Worm (Caenorhabditis elegans) whole organism, late embryonic: Measurements from ENCODE around the gene ret-1.

Experiments
- C08G9.2 ChIP-seq: sonication (generic microtip); optimal IDR thresholded peaks from 2 replicates; lab custom pipeline; 2016; ENCODE audit warnings: mild to moderate bottlenecking, missing genetic modification characterization, moderate library complexity, missing compliant biosample characterization
- C38D4.7 ChIP-seq: fragments of 200-800 bp; sonication (Bioruptor generic); optimal IDR thresholded peaks from 2 replicates; lab custom pipeline; 2018; ENCODE audit warnings: mild to moderate bottlenecking, missing genetic modification characterization, moderate library complexity, missing compliant biosample characterization
- K09A11.1 ChIP-seq: sonication (generic microtip); optimal IDR thresholded peaks from 2 replicates; lab custom pipeline; 2017; ENCODE audit warnings: antibody characterized with exemption, mild to moderate bottlenecking, missing genetic modification characterization, missing compliant biosample characterization; ENCODE audit not compliant: insufficient read depth
- ama-1 ChIP-seq: fragments of 150-350 bp; optimal IDR thresholded peaks from 2 replicates; lab custom pipeline; 2014
- ceh-14 ChIP-seq: sonication (generic microtip); optimal IDR thresholded peaks from 2 replicates; lab custom pipeline; 2016; ENCODE audit warnings: missing genotype, missing genetic modification characterization, missing compliant biosample characterization
- ceh-18 ChIP-seq: sonication (generic microtip); optimal IDR thresholded peaks from 2 replicates; lab custom pipeline; 2016; ENCODE audit warnings: missing genetic modification characterization, missing compliant biosample characterization
- ceh-22 ChIP-seq: sonication (generic microtip); optimal IDR thresholded peaks from 2 replicates; lab custom pipeline; 2017; ENCODE audit warnings: missing biosample characterization, missing genetic modification characterization
- ceh-30 ChIP-seq: fragments of 150-350 bp; optimal IDR thresholded peaks from 2 replicates; lab custom pipeline; 2014; ENCODE audit warnings: missing biosample characterization, missing genetic modification characterization
- ceh-34 ChIP-seq: sonication (generic microtip); optimal IDR thresholded peaks from 2 replicates; lab custom pipeline; 2016; ENCODE audit warnings: mild to moderate bottlenecking, missing genetic modification characterization, missing compliant biosample characterization
- ceh-45 ChIP-seq: fragments of 200-800 bp; sonication (Bioruptor generic); IDR thresholded peaks from 2 replicates; pipeline ENCODE4 v1.3.6; 2022; ENCODE audit warnings: missing genetic modification reagents, missing genetic modification characterization, missing compliant biosample characterization
- ceh-6 ChIP-seq: fragments of 200-800 bp; sonication (Bioruptor generic); optimal IDR thresholded peaks from 2 replicates; lab custom pipeline; 2018; ENCODE audit warnings: mild to moderate bottlenecking, missing genetic modification characterization, missing compliant biosample characterization
- ceh-9 ChIP-seq: sonication (generic microtip); optimal IDR thresholded peaks from 2 replicates; lab custom pipeline; 2016; ENCODE audit warnings: mild to moderate bottlenecking, missing genetic modification characterization, inconsistent platforms, missing compliant biosample characterization
- che-1 ChIP-seq: sonication (generic microtip); optimal IDR thresholded peaks from 2 replicates; lab custom pipeline; 2016; ENCODE audit warnings: mild to moderate bottlenecking, missing genetic modification characterization, missing compliant biosample characterization
- dve-1 ChIP-seq: sonication (generic microtip); optimal IDR thresholded peaks from 2 replicates; lab custom pipeline; 2017; ENCODE audit warnings: antibody characterized with exemption, mild to moderate bottlenecking, missing genetic modification characterization, missing compliant biosample characterization
- elt-2 ChIP-seq: sonication (generic microtip); optimal IDR thresholded peaks from 2 replicates; lab custom pipeline; 2016; ENCODE audit warnings: missing genetic modification reagents, missing genetic modification characterization, missing compliant biosample characterization
- eyg-1 ChIP-seq: sonication (generic microtip); optimal IDR thresholded peaks from 2 replicates; lab custom pipeline; 2016; ENCODE audit warnings: missing genotype, missing genetic modification characterization, missing compliant biosample characterization
- fax-1 ChIP-seq: sonication (generic microtip); optimal IDR thresholded peaks from 2 replicates; lab custom pipeline; 2016; ENCODE audit warnings: missing genotype, missing genetic modification characterization, missing compliant biosample characterization
- fkh-10 ChIP-seq: fragments of 150-350 bp; optimal IDR thresholded peaks from 2 replicates; lab custom pipeline; 2014; ENCODE audit warnings: missing biosample characterization, missing genetic modification reagents, missing genetic modification characterization
- gmeb-2 ChIP-seq: sonication (generic microtip); optimal IDR thresholded peaks from 2 replicates; lab custom pipeline; 2016; ENCODE audit warnings: missing genetic modification characterization, inconsistent platforms, missing compliant biosample characterization
- hlh-13 ChIP-seq: fragments of 200-800 bp; sonication (Bioruptor generic); optimal IDR thresholded peaks from 2 replicates; lab custom pipeline; 2018; ENCODE audit warnings: mild to moderate bottlenecking, missing genetic modification characterization, missing compliant biosample characterization
- lin-11 ChIP-seq: fragments of 200-800 bp; sonication (Bioruptor generic); optimal IDR thresholded peaks from 2 replicates; lab custom pipeline; 2018; ENCODE audit warnings: mild to moderate bottlenecking, missing genetic modification characterization, missing compliant biosample characterization
- madf-2 ChIP-seq: sonication (generic microtip); optimal IDR thresholded peaks from 2 replicates; lab custom pipeline; 2017; ENCODE audit warnings: missing genetic modification characterization, missing compliant biosample characterization
- nfya-1 ChIP-seq: sonication (generic microtip); optimal IDR thresholded peaks from 2 replicates; lab custom pipeline; 2017; ENCODE audit warnings: missing genetic modification characterization, mild to moderate bottlenecking, missing compliant biosample characterization, antibody characterized with exemption, moderate library complexity
- nhr-11 ChIP-seq: fragments of 150-350 bp; optimal IDR thresholded peaks from 2 replicates; lab custom pipeline; 2014; ENCODE audit warnings: missing biosample characterization, missing genetic modification characterization
- nhr-232 ChIP-seq: sonication (generic microtip); optimal IDR thresholded peaks from 2 replicates; lab custom pipeline; 2016; ENCODE audit warnings: missing genetic modification characterization, missing compliant biosample characterization
- npax-4 ChIP-seq: sonication (generic microtip); optimal IDR thresholded peaks from 2 replicates; lab custom pipeline; 2016; ENCODE audit warnings: missing genetic modification characterization, missing compliant biosample characterization
- pag-3 ChIP-seq: sonication (generic microtip); optimal IDR thresholded peaks from 2 replicates; lab custom pipeline; 2016; ENCODE audit warnings: missing compliant biosample characterization, missing genetic modification characterization, borderline replicate concordance
- pat-9 ChIP-seq: fragments of 200-800 bp; sonication (Bioruptor generic); optimal IDR thresholded peaks from 2 replicates; lab custom pipeline; 2018; ENCODE audit warnings: mild to moderate bottlenecking, missing genetic modification characterization, moderate library complexity, missing compliant biosample characterization
- pax-1 ChIP-seq: fragments of 150-350 bp; optimal IDR thresholded peaks from 2 replicates; lab custom pipeline; 2014; ENCODE audit warnings: missing biosample characterization, missing genetic modification characterization
- pha-4 ChIP-seq: fragments of 150-350 bp; optimal IDR thresholded peaks from 2 replicates; lab custom pipeline; 2018; ENCODE audit warnings: missing biosample characterization, missing genetic modification reagents, missing genetic modification characterization
- pqm-1 ChIP-seq: sonication (generic microtip); optimal IDR thresholded peaks from 2 replicates; lab custom pipeline; 2016; ENCODE audit warnings: missing genetic modification characterization, missing compliant biosample characterization
- pros-1 ChIP-seq: fragments of 150-350 bp; optimal IDR thresholded peaks from 2 replicates; lab custom pipeline; 2014; ENCODE audit warnings: missing biosample characterization, missing genetic modification reagents, missing genetic modification characterization
- ref-2 ChIP-seq: sonication (generic microtip); optimal IDR thresholded peaks from 2 replicates; lab custom pipeline; 2016; ENCODE audit warnings: missing genetic modification characterization, missing compliant biosample characterization
- sox-2 ChIP-seq: fragments of 200-800 bp; sonication (Bioruptor generic); IDR thresholded peaks from 2 replicates; pipeline ENCODE4 v1.3.6; 2022; ENCODE audit warnings: missing genetic modification reagents, missing genetic modification characterization, missing compliant biosample characterization
- syd-9 ChIP-seq: sonication (generic microtip); optimal IDR thresholded peaks from 2 replicates; lab custom pipeline; 2016; ENCODE audit warnings: mild to moderate bottlenecking, missing genetic modification characterization, moderate library complexity, missing compliant biosample characterization
- tbx-2 ChIP-seq: sonication (generic microtip); optimal IDR thresholded peaks from 2 replicates; lab custom pipeline; 2016; ENCODE audit warnings: missing genetic modification characterization, missing compliant biosample characterization
- tbx-7 ChIP-seq: sonication (generic microtip); optimal IDR thresholded peaks from 2 replicates; lab custom pipeline; 2016; ENCODE audit warnings: missing genotype, missing genetic modification characterization, missing compliant biosample characterization
- ttx-3 ChIP-seq: sonication (generic microtip); optimal IDR thresholded peaks from 2 replicates; lab custom pipeline; 2016; ENCODE audit warnings: missing genetic modification reagents, missing genetic modification characterization, missing compliant biosample characterization
- unc-3 ChIP-seq, 2 experiments: fragments of 200-800 bp in 1 of 2; sonication (Bioruptor generic) in 1 of 2; sonication (generic microtip) in 1 of 2; conservative IDR thresholded peaks in 1 of 2; optimal IDR thresholded peaks in 1 of 2; 2 replicates each; pipeline versions ENCODE4 v1.3.6 to Lab custom; 2016 to 2022; ENCODE audit warnings: missing compliant biosample characterization in 2 of 2, missing genetic modification characterization in 2 of 2, missing genetic modification reagents in 1 of 2
- unc-55 ChIP-seq: sonication (generic microtip); optimal IDR thresholded peaks from 2 replicates; lab custom pipeline; 2017; ENCODE audit warnings: missing biosample characterization, missing genetic modification reagents, missing genetic modification characterization
- zip-5 ChIP-seq: sonication (generic microtip); optimal IDR thresholded peaks from 2 replicates; lab custom pipeline; 2016; ENCODE audit warnings: missing genetic modification characterization, missing compliant biosample characterization
- ztf-16 ChIP-seq: sonication (generic microtip); optimal IDR thresholded peaks from 2 replicates; lab custom pipeline; 2017; ENCODE audit warnings: missing genetic modification characterization, missing compliant biosample characterization

Gene ret-1

DNA sequence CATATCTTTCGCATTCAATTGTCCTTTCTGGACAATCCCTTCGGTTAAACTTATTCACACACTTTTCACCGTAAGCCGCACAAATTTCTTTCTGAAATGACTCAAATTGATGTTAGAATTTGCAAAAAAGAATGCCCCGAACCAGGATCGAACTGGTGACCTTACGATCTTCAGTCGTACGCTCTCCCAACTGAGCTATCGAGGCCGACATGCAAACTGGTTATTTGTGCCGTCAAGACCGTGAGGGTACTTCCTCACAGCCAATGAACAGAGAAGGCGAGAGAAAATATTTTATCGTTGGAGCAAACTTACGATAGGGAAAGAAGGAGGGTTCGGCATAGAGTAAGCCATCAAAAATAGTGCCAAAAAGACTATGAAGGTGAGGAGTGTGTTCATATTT, 29.0 kb upstream of the ret-1 start:
- TF ChIP-seq ceh-6 (GFP tag; lab: Kevin White, UChicago) (peak; percentile 46), zip-5 (no peak), tbx-2 (tag; lab: Kevin White, UChicago) (no peak), lin-11 (tag; lab: Kevin White, UChicago) (peak; percentile 42), hlh-13 (GFP tag; lab: Kevin White, UChicago) (peak; percentile 22), unc-55 (no peak), ceh-45 (GFP tag; lab: Robert Waterston, UW) (0 out of 2 replicates have a peak, but pooled peaks have one; percentile 22), gmeb-2 (peak; percentile 16), eyg-1 (tag; lab: Kevin White, UChicago) (no peak), unc-3 (GFP tag; conservative IDR thresholded peaks at IDR 0.05; lab: Robert Waterston, UW) (peak; percentile 64), unc-3 (tag; optimal IDR thresholded peaks at IDR 0.05; lab: Kevin White, UChicago) (no peak), C38D4.7 (GFP tag; lab: Kevin White, UChicago) (peak; percentile 34), ceh-34 (tag; lab: Kevin White, UChicago) (no peak), madf-2 (tag; lab: Kevin White, UChicago) (peak; percentile 30), nfya-1 (tag; lab: Kevin White, UChicago) (peak; percentile 40), pag-3 (tag; lab: Kevin White, UChicago) (no peak), ceh-22 (no peak), ref-2 (tag; lab: Kevin White, UChicago) (peak; percentile 51), ceh-18 (tag; lab: Kevin White, UChicago) (no peak), pat-9 (tag; lab: Kevin White, UChicago) (peak; percentile 12), dve-1 (tag; lab: Kevin White, UChicago) (no peak), ama-1 (lab: Kevin White, UChicago) (no peak), ceh-9 (no peak), che-1 (tag; lab: Kevin White, UChicago) (peak; percentile 13), pqm-1 (tag; lab: Kevin White, UChicago) (no peak), ceh-30 (tag; lab: Kevin White, UChicago) (peak; percentile 18), pros-1 (tag; lab: Kevin White, UChicago) (no peak), elt-2 (tag; lab: Kevin White, UChicago) (peak; percentile 17), syd-9 (tag; lab: Kevin White, UChicago) (no peak), fax-1 (tag; lab: Kevin White, UChicago) (no peak), K09A11.1 (tag; lab: Kevin White, UChicago) (peak; percentile 15), nhr-232 (tag; lab: Kevin White, UChicago) (peak; percentile 42), ttx-3 (no peak), ztf-16 (tag; lab: Kevin White, UChicago) (no peak), sox-2 (GFP tag; lab: Robert Waterston, UW) (no peak)

DNA sequence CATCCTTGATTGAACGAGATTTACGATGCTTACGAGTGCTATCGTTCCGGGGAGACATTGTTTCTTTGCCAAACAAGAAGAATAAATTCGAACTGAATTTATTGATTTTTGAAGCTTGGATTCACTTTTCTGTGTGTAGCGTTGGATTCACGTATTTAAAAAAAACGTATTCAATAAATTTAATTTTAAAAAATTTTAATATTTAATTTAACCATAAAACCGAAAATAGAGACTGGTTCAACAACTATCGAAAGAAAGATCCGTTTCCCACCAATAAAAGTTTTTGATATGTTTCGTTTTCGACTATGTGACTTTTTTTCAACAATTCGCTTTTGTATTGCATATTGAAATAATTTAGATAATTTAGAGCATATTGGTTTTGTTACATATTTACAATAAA, 28.2 kb upstream of the ret-1 start, which contains the start of gene ZC412.5:
Gene ZC412.5, minus strand, starts transcription at position 101 of the 400 bp plus-strand sequence.
- TF ChIP-seq fax-1 (tag; lab: Kevin White, UChicago) (no peak), ceh-18 (tag; lab: Kevin White, UChicago) (no peak), syd-9 (tag; lab: Kevin White, UChicago) (no peak), C08G9.2 (tag; lab: Kevin White, UChicago) (no peak), tbx-7 (tag; lab: Kevin White, UChicago) (no peak), nhr-11 (tag; lab: Kevin White, UChicago) (no peak), pag-3 (tag; lab: Kevin White, UChicago) (no peak), C38D4.7 (GFP tag; lab: Kevin White, UChicago) (no peak), pat-9 (tag; lab: Kevin White, UChicago) (no peak), ceh-14 (tag; lab: Kevin White, UChicago) (no peak), ceh-34 (tag; lab: Kevin White, UChicago) (no peak), fkh-10 (GFP tag; lab: Kevin White, UChicago) (no peak), ceh-9 (no peak), ref-2 (tag; lab: Kevin White, UChicago) (no peak), sox-2 (GFP tag; lab: Robert Waterston, UW) (no peak), pha-4 (tag; lab: Kevin White, UChicago) (no peak), npax-4 (tag; lab: Kevin White, UChicago) (no peak), pax-1 (tag; lab: Kevin White, UChicago) (no peak)
